Worm (Caenorhabditis elegans) whole organism, mixed stage, embryonic: ENCODE results near the gene gvd-1.

ENCODE experiments used
- cnd-1 ChIP-seq: fragments of 200-800 bp; sonication (Bioruptor generic); optimal IDR thresholded peaks from 2 replicates; lab custom pipeline; 2018; ENCODE audit warnings: mild to moderate bottlenecking, missing genetic modification characterization, missing compliant biosample characterization
- elt-3 ChIP-seq: fragments of 150-350 bp; optimal IDR thresholded peaks from 2 replicates; lab custom pipeline; 2014; ENCODE audit warnings: missing biosample characterization, missing genetic modification characterization
- mab-5 ChIP-seq: fragments of 150-350 bp; optimal IDR thresholded peaks from 2 replicates; lab custom pipeline; 2014; ENCODE audit warnings: missing biosample characterization, missing genetic modification characterization
- mep-1 ChIP-seq: fragments of 150-350 bp; optimal IDR thresholded peaks from 2 replicates; lab custom pipeline; 2017; ENCODE audit warnings: missing biosample characterization, missing genetic modification reagents, missing genetic modification characterization, inconsistent platforms
- mls-2 ChIP-seq: sonication (generic microtip); optimal IDR thresholded peaks from 2 replicates; lab custom pipeline; 2016; ENCODE audit warnings: mild to moderate bottlenecking, missing genetic modification characterization, moderate library complexity, missing compliant biosample characterization
- unc-62 ChIP-seq: fragments of 150-350 bp; optimal IDR thresholded peaks from 2 replicates; lab custom pipeline; 2014; ENCODE audit warnings: missing biosample characterization, missing genetic modification reagents, missing genetic modification characterization
- ztf-11 ChIP-seq: fragments of 150-350 bp; optimal IDR thresholded peaks from 2 replicates; lab custom pipeline; 2014; ENCODE audit warnings: missing biosample characterization, missing genetic modification characterization

DNA sequence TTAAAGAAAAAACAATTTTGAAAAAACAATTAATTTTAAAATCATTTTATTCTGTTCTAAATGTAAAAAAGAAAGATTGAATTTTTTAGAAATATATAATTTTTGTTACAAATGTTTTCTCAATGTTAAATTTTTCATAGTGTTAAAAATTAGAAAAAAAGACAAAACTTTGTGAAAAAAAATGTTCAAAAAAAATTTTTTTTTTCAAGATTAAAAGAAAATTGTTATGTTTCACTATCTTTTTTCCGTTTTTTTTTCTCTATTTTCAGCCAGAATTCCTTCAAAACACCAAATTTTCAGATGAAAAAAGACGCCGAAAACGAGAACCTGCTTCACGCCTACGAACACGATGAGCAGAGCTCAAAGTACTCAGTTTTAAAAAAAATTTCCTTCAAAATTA lies 37.4 kb upstream of the gvd-1 start, which contains the start of gene sms-5:
- TF ChIP-seq elt-3 (tag; lab: Kevin White, UChicago) (no peak), ztf-11 (tag; lab: Kevin White, UChicago) (no peak), mab-5 (tag; lab: Kevin White, UChicago) (no peak), unc-62 (GFP tag; lab: Kevin White, UChicago) (no peak), mep-1 (no peak), mls-2 (tag; lab: Kevin White, UChicago) (no peak), cnd-1 (no peak)
